ENCODE assay signal across 4 fruit fly cellular contexts in genomic region chr2L:2038956-2039263, dm6.
A peak's percentile ranks its signal among the peaks of the same experiment; 100 is the strongest.
TF ChIP-seq lines count a peak whose summit lies in the region.

No protein-coding gene starts in this region.

- TF ChIP-seq CTCF in whole organism, embryonic (GFP tag; optimal IDR thresholded peaks at IDR 0.05; lab: Kevin White, UChicago): no peak

TF ChIP-seq in whole organism, adult, 20 proteins besides CTCF, POLR2A, EP300 and RAD21:
- peak; percentile 62 for TF ChIP-seq kay (GFP tag; lab: Kevin White, UChicago; ENCODE audit: borderline replicate concordance)
- TF ChIP-seq bab1 (GFP tag; optimal IDR thresholded peaks at IDR 0.05; lab: Kevin White, UChicago): peak; percentile 15
- TF ChIP-seq CG11617 (GFP tag; optimal IDR thresholded peaks at IDR 0.05; lab: Kevin White, UChicago): no peak

TF ChIP-seq in whole organism, embryonic, 481 proteins besides CTCF, POLR2A, EP300 and RAD21:
- TF ChIP-seq CG16863 (GFP tag; optimal IDR thresholded peaks at IDR 0.05; lab: Kevin White, UChicago): no peak
- TF ChIP-seq CG43689 (GFP tag; IDR thresholded peaks at IDR 0.05; lab: Robert Waterston, UW): no peak
- no peak for TF ChIP-seq kni (GFP tag; optimal IDR thresholded peaks at IDR 0.05; lab: Kevin White, UChicago)
- TF ChIP-seq hbn (GFP tag; IDR thresholded peaks at IDR 0.05; lab: Robert Waterston, UW; ENCODE audit: partially characterized antibody): no peak
- TF ChIP-seq knrl (GFP tag; IDR thresholded peaks at IDR 0.05; lab: Robert Waterston, UW; ENCODE audit: partially characterized antibody): no peak
- no peak for TF ChIP-seq Six4 (GFP tag; optimal IDR thresholded peaks at IDR 0.05; lab: Kevin White, UChicago)
- peak in 1 of 2 experiments; percentile 98 for TF ChIP-seq Pdp1 (GFP tag; optimal IDR thresholded peaks at IDR 0.05; lab: Kevin White, UChicago)
- TF ChIP-seq jing (GFP tag; optimal IDR thresholded peaks at IDR 0.05; lab: Kevin White, UChicago): no peak
- TF ChIP-seq zfh2 (GFP tag; optimal IDR thresholded peaks at IDR 0.05; lab: Kevin White, UChicago): no peak
- TF ChIP-seq MBD-R2 (GFP tag; IDR thresholded peaks at IDR 0.05; lab: Robert Waterston, UW): no peak
- TF ChIP-seq Dbx (GFP tag; IDR thresholded peaks at IDR 0.05; lab: Robert Waterston, UW): 0 out of 3 replicates have a peak, but pooled peaks have one; percentile 28
- TF ChIP-seq vfl (GFP tag; optimal IDR thresholded peaks at IDR 0.05; lab: Kevin White, UChicago): no peak
- TF ChIP-seq grau (tag; optimal IDR thresholded peaks at IDR 0.05; lab: Kevin White, UChicago): peak; percentile 51
- peak; percentile 28 for TF ChIP-seq mirr (GFP tag; optimal IDR thresholded peaks at IDR 0.05; lab: Kevin White, UChicago)
- no peak for TF ChIP-seq CG11247 (GFP tag; IDR thresholded peaks at IDR 0.05; lab: Robert Waterston, UW)
- TF ChIP-seq trem (tag; optimal IDR thresholded peaks at IDR 0.05; lab: Kevin White, UChicago): no peak
- peak; percentile 13 for TF ChIP-seq CG2120 (GFP tag; optimal IDR thresholded peaks at IDR 0.05; lab: Kevin White, UChicago)
- TF ChIP-seq Doc3 (GFP tag; IDR thresholded peaks at IDR 0.05; lab: Robert Waterston, UW; ENCODE audit: partially characterized antibody): no peak
- TF ChIP-seq CG2129 (GFP tag; IDR thresholded peaks at IDR 0.05; lab: Robert Waterston, UW; ENCODE audit: partially characterized antibody): no peak
- TF ChIP-seq en (GFP tag; optimal IDR thresholded peaks at IDR 0.05; lab: Kevin White, UChicago): no peak
- TF ChIP-seq HHEX (GFP tag; optimal IDR thresholded peaks at IDR 0.05; lab: Kevin White, UChicago): no peak
- TF ChIP-seq CG10654 (GFP tag; optimal IDR thresholded peaks at IDR 0.05; lab: Kevin White, UChicago): no peak
- no peak for TF ChIP-seq CG9876 (GFP tag; optimal IDR thresholded peaks at IDR 0.05; lab: Kevin White, UChicago)
- TF ChIP-seq CG12104 (GFP tag; optimal IDR thresholded peaks at IDR 0.05; lab: Kevin White, UChicago): no peak

TF ChIP-seq in whole organism, prepupa, 60 proteins besides CTCF, POLR2A, EP300 and RAD21:
- TF ChIP-seq CG8119 (GFP tag; IDR thresholded peaks at IDR 0.05; lab: Robert Waterston, UW) (no peak), svp (GFP tag; lab: Kevin White, UChicago) (no peak), Hr4 (GFP tag; optimal IDR thresholded peaks at IDR 0.05; lab: Kevin White, UChicago) (no peak), vri (GFP tag; optimal IDR thresholded peaks at IDR 0.05; lab: Kevin White, UChicago) (peak; percentile 89), ss (GFP tag; optimal IDR thresholded peaks at IDR 0.05; lab: Kevin White, UChicago) (no peak), fkh (GFP tag; optimal IDR thresholded peaks at IDR 0.05; lab: Kevin White, UChicago) (no peak), CG11294 (GFP tag; IDR thresholded peaks at IDR 0.05; lab: Robert Waterston, UW) (no peak), CG32006 (GFP tag; optimal IDR thresholded peaks at IDR 0.05; lab: Kevin White, UChicago) (no peak)

TF ChIP-seq in whole organism, wandering third instar larva, 38 proteins besides CTCF, POLR2A, EP300 and RAD21:
- TF ChIP-seq Rel (GFP tag; optimal IDR thresholded peaks at IDR 0.05; lab: Kevin White, UChicago): no peak
- TF ChIP-seq Rel (tag; optimal IDR thresholded peaks at IDR 0.05; lab: Kevin White, UChicago): peak; percentile 90
- no peak for TF ChIP-seq GATAd (GFP tag; optimal IDR thresholded peaks at IDR 0.05; lab: Kevin White, UChicago)
- no peak for TF ChIP-seq sv (GFP tag; optimal IDR thresholded peaks at IDR 0.05; lab: Kevin White, UChicago)
- no peak for TF ChIP-seq foxo (GFP tag; optimal IDR thresholded peaks at IDR 0.05; lab: Kevin White, UChicago)
- TF ChIP-seq Mio (GFP tag; optimal IDR thresholded peaks at IDR 0.05; lab: Kevin White, UChicago): no peak
